Worm (Caenorhabditis elegans): ENCODE data around the gene C34E10.9.

DNA sequence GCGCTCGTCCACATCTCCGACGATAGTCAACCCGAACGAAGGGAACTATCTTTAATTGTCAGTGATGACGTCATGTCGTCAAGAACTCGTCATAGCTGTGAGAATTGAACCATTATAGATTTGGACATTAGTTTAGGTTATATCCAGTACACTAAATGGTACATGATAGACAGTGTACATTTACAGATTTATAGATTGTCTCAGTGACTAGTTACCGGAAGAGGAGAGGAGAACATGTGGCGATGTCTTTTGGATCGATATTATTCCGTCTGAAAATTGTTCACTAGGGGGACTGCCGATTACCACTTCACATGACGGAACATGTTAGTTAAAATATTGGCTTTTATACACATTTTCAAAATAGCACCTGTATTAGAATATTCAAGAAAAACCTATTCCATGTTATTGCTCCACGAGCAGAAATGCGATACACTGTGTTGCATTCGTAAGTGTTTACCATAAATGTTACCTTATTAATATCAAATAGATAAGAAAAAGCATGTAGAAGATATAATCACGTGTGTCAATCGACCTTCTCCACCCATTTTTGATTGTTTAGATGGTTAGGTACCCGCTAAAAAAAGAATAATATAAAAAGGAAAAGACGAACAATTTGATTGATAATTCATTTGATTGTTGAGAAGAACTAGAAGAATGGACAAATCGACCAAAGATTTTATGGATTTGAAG, 4.2 kb upstream of the C34E10.9 start, which contains the start of gene ZC395.5:
- TF ChIP-seq ces-1 (GFP tag; optimal IDR thresholded peaks at IDR 0.05) (no peak), lin-38 (GFP tag; IDR thresholded peaks at IDR 0.05) (no peak)

All from whole organism, L4 larva.